Fruit fly (Drosophila melanogaster): ENCODE results near the gene CG10730.

- TF ChIP-seq svp (GFP tag) (no peak), CG8632 (GFP tag; optimal IDR thresholded peaks at IDR 0.05) (no peak), CG8319 (GFP tag; optimal IDR thresholded peaks at IDR 0.05) (no peak), CG4318 (GFP tag; optimal IDR thresholded peaks at IDR 0.05) (no peak), CG11762 (GFP tag; optimal IDR thresholded peaks at IDR 0.05; ENCODE audit: insufficient read depth) (no peak), Hr39 (GFP tag; optimal IDR thresholded peaks at IDR 0.05) (no peak), Sox15 (GFP tag; optimal IDR thresholded peaks at IDR 0.05) (no peak), Sox102F (GFP tag; optimal IDR thresholded peaks at IDR 0.05) (no peak), CG31627 (GFP tag; optimal IDR thresholded peaks at IDR 0.05) (no peak), CG6854 (GFP tag; optimal IDR thresholded peaks at IDR 0.05) (no peak), CG3919 (GFP tag; optimal IDR thresholded peaks at IDR 0.05) (no peak), Eip93F (GFP tag; optimal IDR thresholded peaks at IDR 0.05) (no peak)
Observed at dm6 chr2L:20072095-20072494, at the start of gene CG10730.
